Fruit fly (Drosophila melanogaster) whole organism, prepupa: ENCODE measurements around the gene CG42659.

ENCODE experiments used
- CG10631 ChIP-seq: fragments of 200-800 bp; sonication (Bioruptor generic); optimal IDR thresholded peaks from 2 replicates; lab custom pipeline; 2016; ENCODE audit warnings: missing biosample characterization, missing genetic modification characterization
- CG10669 ChIP-seq: fragments of 200-800 bp; sonication (Bioruptor generic); optimal IDR thresholded peaks from 3 replicates; lab custom pipeline; 2018; ENCODE audit warnings: missing biosample characterization, mild to moderate bottlenecking, missing genetic modification characterization, moderate library complexity
- CG11294 ChIP-seq: fragments of 200-800 bp; sonication (Bioruptor generic); IDR thresholded peaks from 2 replicates; pipeline ENCODE4 v1.3.6; 2022; ENCODE audit warnings: missing biosample characterization, missing genetic modification characterization
- CG11762 ChIP-seq: fragments of 200-800 bp; sonication (Bioruptor generic); optimal IDR thresholded peaks from 3 replicates; lab custom pipeline; 2016; ENCODE audit warnings: missing biosample characterization, missing genetic modification characterization; ENCODE audit not compliant: insufficient read depth
- CG11902 ChIP-seq: fragments of 200-800 bp; sonication (Bioruptor generic); optimal IDR thresholded peaks from 3 replicates; lab custom pipeline; 2016; ENCODE audit warnings: missing biosample characterization, missing genetic modification characterization
- CG15336 ChIP-seq: fragments of 200-800 bp; sonication (Bioruptor generic); IDR thresholded peaks from 2 replicates; pipeline ENCODE4 v1.3.6; 2022; ENCODE audit warnings: missing biosample characterization, missing genetic modification characterization
- CG1621 ChIP-seq: fragments of 200-800 bp; sonication (Bioruptor generic); optimal IDR thresholded peaks from 3 replicates; lab custom pipeline; 2018; ENCODE audit warnings: missing biosample characterization, mild to moderate bottlenecking, missing genetic modification characterization
- CG31627 ChIP-seq: fragments of 200-800 bp; sonication (Bioruptor generic); optimal IDR thresholded peaks from 3 replicates; lab custom pipeline; 2016; ENCODE audit warnings: missing biosample characterization, missing genetic modification characterization
- CG32006 ChIP-seq: fragments of 200-800 bp; sonication (Bioruptor generic); optimal IDR thresholded peaks from 3 replicates; lab custom pipeline; 2017; ENCODE audit warnings: missing biosample characterization, mild to moderate bottlenecking, missing genetic modification characterization
- CG34406 ChIP-seq: fragments of 200-800 bp; sonication (Bioruptor generic); optimal IDR thresholded peaks from 3 replicates; lab custom pipeline; 2016; ENCODE audit warnings: missing biosample characterization, missing genetic modification characterization
- CG3919 ChIP-seq: fragments of 200-800 bp; sonication (Bioruptor generic); optimal IDR thresholded peaks from 3 replicates; lab custom pipeline; 2016; ENCODE audit warnings: missing biosample characterization, missing genetic modification characterization
- CG6163 ChIP-seq: fragments of 200-800 bp; sonication (Bioruptor generic); IDR thresholded peaks from 3 replicates; pipeline ENCODE4 v1.3.6; 2022; ENCODE audit warnings: missing biosample characterization, missing genetic modification characterization
- CG6276 ChIP-seq: fragments of 200-800 bp; sonication (Bioruptor generic); optimal IDR thresholded peaks from 2 replicates; lab custom pipeline; 2017; ENCODE audit warnings: missing biosample characterization, mild to moderate bottlenecking, missing genetic modification characterization
- CG6854 ChIP-seq: fragments of 200-800 bp; sonication (Bioruptor generic); optimal IDR thresholded peaks from 2 replicates; lab custom pipeline; 2017; ENCODE audit warnings: missing biosample characterization, mild to moderate bottlenecking, missing genetic modification characterization
- CG7368 ChIP-seq: fragments of 200-800 bp; sonication (Bioruptor generic); optimal IDR thresholded peaks from 3 replicates; lab custom pipeline; 2016; ENCODE audit warnings: missing biosample characterization, missing genetic modification characterization
- CG8119 ChIP-seq: fragments of 200-800 bp; sonication (Bioruptor generic); IDR thresholded peaks from 3 replicates; pipeline ENCODE4 v1.3.6; 2022; ENCODE audit warnings: missing biosample characterization, missing genetic modification characterization
- CG8632 ChIP-seq: fragments of 200-800 bp; sonication (Bioruptor generic); optimal IDR thresholded peaks from 3 replicates; lab custom pipeline; 2016; ENCODE audit warnings: missing biosample characterization, missing genetic modification characterization
- CG9139 ChIP-seq: fragments of 200-800 bp; sonication (Bioruptor generic); optimal IDR thresholded peaks from 3 replicates; lab custom pipeline; 2017; ENCODE audit warnings: missing biosample characterization, mild to moderate bottlenecking, missing genetic modification characterization
- Eip75B ChIP-seq: fragments of 200-800 bp; sonication (Bioruptor generic); optimal IDR thresholded peaks from 3 replicates; lab custom pipeline; 2016; ENCODE audit warnings: missing biosample characterization, missing genetic modification characterization
- Eip78C ChIP-seq: fragments of 200-800 bp; sonication (Bioruptor generic); peaks from one replicate; lab custom pipeline; 2016; ENCODE audit warnings: missing biosample characterization, missing genetic modification characterization
- Eip93F ChIP-seq: fragments of 200-800 bp; sonication (Bioruptor generic); optimal IDR thresholded peaks from 2 replicates; lab custom pipeline; 2016; ENCODE audit warnings: missing biosample characterization, mild to moderate bottlenecking, missing genetic modification characterization
- Ets21C ChIP-seq: fragments of 200-800 bp; sonication (Bioruptor generic); optimal IDR thresholded peaks from 3 replicates; lab custom pipeline; 2016; ENCODE audit warnings: missing biosample characterization, missing genetic modification characterization
- Gug ChIP-seq: fragments of 200-800 bp; sonication (Bioruptor generic); IDR thresholded peaks from 2 replicates; pipeline ENCODE4 v1.3.6; 2022; ENCODE audit warnings: missing biosample characterization, missing genetic modification characterization
- Hr38 ChIP-seq: sonication (Bioruptor generic); optimal IDR thresholded peaks from 2 replicates; lab custom pipeline; 2016; ENCODE audit warnings: missing biosample characterization, missing genetic modification characterization
- Hr39 ChIP-seq: fragments of 200-800 bp; sonication (Bioruptor generic); optimal IDR thresholded peaks from 2 replicates; lab custom pipeline; 2016; ENCODE audit warnings: missing biosample characterization, missing genetic modification characterization
- Hr4 ChIP-seq: fragments of 200-800 bp; sonication (Bioruptor generic); optimal IDR thresholded peaks from 3 replicates; lab custom pipeline; 2016; ENCODE audit warnings: missing biosample characterization, missing genetic modification characterization
- Lpt ChIP-seq: fragments of 200-800 bp; sonication (Bioruptor generic); optimal IDR thresholded peaks from 3 replicates; lab custom pipeline; 2016; ENCODE audit warnings: missing biosample characterization, missing genetic modification characterization
- Met ChIP-seq: fragments of 200-800 bp; sonication (Bioruptor generic); optimal IDR thresholded peaks from 3 replicates; lab custom pipeline; 2016; ENCODE audit warnings: missing biosample characterization, missing genetic modification characterization
- Smox ChIP-seq: fragments of 200-800 bp; sonication (Bioruptor generic); optimal IDR thresholded peaks from 3 replicates; lab custom pipeline; 2016; ENCODE audit warnings: missing biosample characterization, missing genetic modification characterization
- Sox102F ChIP-seq: fragments of 200-800 bp; sonication (Bioruptor generic); optimal IDR thresholded peaks from 2 replicates; lab custom pipeline; 2016; ENCODE audit warnings: missing biosample characterization, mild to moderate bottlenecking, missing genetic modification characterization
- Sox14 ChIP-seq: fragments of 200-800 bp; sonication (Bioruptor generic); optimal IDR thresholded peaks from 3 replicates; lab custom pipeline; 2016; ENCODE audit warnings: missing biosample characterization, missing genetic modification characterization
- achi ChIP-seq: fragments of 200-800 bp; sonication (Bioruptor generic); optimal IDR thresholded peaks from 3 replicates; lab custom pipeline; 2016; ENCODE audit warnings: missing biosample characterization, missing genetic modification characterization
- acj6 ChIP-seq: fragments of 200-800 bp; sonication (Bioruptor generic); optimal IDR thresholded peaks from 3 replicates; lab custom pipeline; 2016; ENCODE audit warnings: missing biosample characterization, missing genetic modification characterization
- dac ChIP-seq: fragments of 200-800 bp; sonication (Bioruptor generic); optimal IDR thresholded peaks from 2 replicates; lab custom pipeline; 2017; ENCODE audit warnings: missing biosample characterization, mild to moderate bottlenecking, missing genetic modification characterization
- dsx ChIP-seq: fragments of 200-800 bp; optimal IDR thresholded peaks from 3 replicates; lab custom pipeline; 2019; ENCODE audit warnings: missing biosample characterization, mild to moderate bottlenecking, missing genetic modification characterization, moderate library complexity; ENCODE audit not compliant: poor library complexity, severe bottlenecking
- eg ChIP-seq: fragments of 200-800 bp; sonication (Bioruptor generic); IDR thresholded peaks from 3 replicates; pipeline ENCODE4 v1.3.6; 2022; ENCODE audit warnings: missing biosample characterization, missing genetic modification characterization
- fd59A ChIP-seq: fragments of 200-800 bp; sonication (Bioruptor generic); optimal IDR thresholded peaks from 2 replicates; lab custom pipeline; 2017; ENCODE audit warnings: missing biosample characterization, mild to moderate bottlenecking, missing genetic modification characterization, missing genetic modification reagents
- fkh ChIP-seq: fragments of 200-800 bp; sonication (Bioruptor generic); optimal IDR thresholded peaks from 3 replicates; lab custom pipeline; 2017; ENCODE audit warnings: missing biosample characterization, mild to moderate bottlenecking, missing genetic modification characterization, moderate library complexity
- lz ChIP-seq: fragments of 200-800 bp; sonication (Bioruptor generic); optimal IDR thresholded peaks from 3 replicates; lab custom pipeline; 2016; ENCODE audit warnings: missing biosample characterization, missing genetic modification characterization
- net ChIP-seq: fragments of 200-800 bp; sonication (Bioruptor generic); optimal IDR thresholded peaks from 3 replicates; lab custom pipeline; 2016; ENCODE audit warnings: missing biosample characterization, missing genetic modification characterization
- pdm3 ChIP-seq: fragments of 200-800 bp; sonication (Bioruptor generic); optimal IDR thresholded peaks from 3 replicates; lab custom pipeline; 2016; ENCODE audit warnings: missing biosample characterization, missing genetic modification characterization
- salr ChIP-seq, 2 experiments: fragments of 200-800 bp; sonication (Bioruptor generic); optimal IDR thresholded peaks; 3 replicates each; lab custom pipeline; 2016 to 2018; ENCODE audit warnings: missing biosample characterization in 2 of 2, missing genetic modification characterization in 2 of 2, mild to moderate bottlenecking in 1 of 2
- spab ChIP-seq: fragments of 200-800 bp; sonication (Bioruptor generic); optimal IDR thresholded peaks from 2 replicates; lab custom pipeline; 2017; ENCODE audit warnings: missing biosample characterization, mild to moderate bottlenecking, missing genetic modification characterization, missing genetic modification reagents
- ss ChIP-seq, 2 experiments: fragments of 200-800 bp; sonication (Bioruptor generic); optimal IDR thresholded peaks; 2 replicates in 1 of 2; 3 replicates in 1 of 2; lab custom pipeline; 2017 to 2018; ENCODE audit warnings: mild to moderate bottlenecking in 2 of 2, missing biosample characterization in 2 of 2, missing genetic modification characterization in 2 of 2, moderate library complexity in 1 of 2
- topi ChIP-seq: fragments of 200-800 bp; sonication (Bioruptor generic); optimal IDR thresholded peaks from 3 replicates; lab custom pipeline; 2016; ENCODE audit warnings: missing biosample characterization, missing genetic modification characterization

The CG42659 gene

DNA sequence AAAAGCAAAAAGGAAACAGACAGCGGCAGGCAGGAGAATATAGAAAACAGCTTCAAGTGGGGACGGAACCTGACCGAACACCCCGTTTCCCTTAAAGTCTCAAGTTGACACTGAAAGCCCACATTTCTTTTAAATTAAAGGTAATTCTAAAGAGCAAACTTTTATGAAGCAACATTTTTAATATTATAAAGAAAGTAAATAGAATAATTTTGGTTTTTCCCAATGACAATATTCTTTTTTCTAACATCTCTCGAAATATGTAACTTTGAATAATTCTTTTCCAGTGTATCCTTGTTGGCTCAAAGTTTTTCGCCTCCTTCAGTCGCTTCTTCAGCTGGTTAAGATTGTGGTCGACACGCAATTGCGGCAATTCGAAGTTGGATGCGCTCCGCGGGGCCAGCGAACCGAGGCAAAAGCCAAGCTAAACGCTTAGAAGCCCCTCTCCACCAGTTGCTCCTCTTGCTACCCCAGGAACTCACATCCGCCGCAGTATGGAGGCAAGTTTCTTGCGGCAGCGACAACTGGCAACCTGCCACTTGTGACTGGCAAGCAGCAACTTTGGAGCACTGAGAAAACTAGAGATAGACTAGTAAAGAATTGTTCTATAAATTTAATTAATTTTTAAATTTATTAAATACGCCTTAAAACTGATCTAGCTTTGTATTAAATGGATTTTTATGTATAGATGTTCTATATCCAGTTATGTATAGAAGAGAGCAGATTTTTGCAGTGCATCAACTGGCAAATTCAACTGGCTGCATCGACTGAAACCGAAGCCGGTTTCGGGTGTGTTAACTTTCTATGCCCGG lies 3.9 kb upstream of the CG42659 start (continued):
- peak; percentile 67 for TF ChIP-seq Sox14 (GFP tag; lab: Kevin White, UChicago)
- peak; percentile 61 for TF ChIP-seq Smox (GFP tag; lab: Kevin White, UChicago)
- TF ChIP-seq CG34406 = peak; percentile 52
- TF ChIP-seq Eip78C (GFP tag; lab: Kevin White, UChicago) = peak; percentile 87
- peak; percentile 66 for TF ChIP-seq dsx (GFP tag; lab: Kevin White, UChicago)
- peak; percentile 68 for TF ChIP-seq achi
- TF ChIP-seq CG9139 (GFP tag; lab: Kevin White, UChicago) = peak; percentile 25
- TF ChIP-seq net (GFP tag; lab: Kevin White, UChicago) = peak; percentile 61
- peak; percentile 70 for TF ChIP-seq CG6854 (GFP tag; lab: Kevin White, UChicago)
- TF ChIP-seq CG11762 (GFP tag; lab: Kevin White, UChicago) = peak; percentile 56
- TF ChIP-seq CG3919 (GFP tag; lab: Kevin White, UChicago) = peak; percentile 64
- TF ChIP-seq topi (GFP tag; lab: Kevin White, UChicago) = peak; percentile 64
- TF ChIP-seq CG6163 (GFP tag; lab: Robert Waterston, UW) = peak; percentile 93
- peak; percentile 62 for TF ChIP-seq CG8632 (GFP tag; lab: Kevin White, UChicago)
- TF ChIP-seq Ets21C (GFP tag; lab: Kevin White, UChicago) = peak; percentile 24
- peak; percentile 44 for TF ChIP-seq Hr39 (GFP tag; lab: Kevin White, UChicago)
- peak; percentile 60 for TF ChIP-seq Sox102F (GFP tag; lab: Kevin White, UChicago)
- TF ChIP-seq CG15336 = peak; percentile 95
- TF ChIP-seq Eip93F (GFP tag; lab: Kevin White, UChicago) = peak; percentile 46
- TF ChIP-seq spab (GFP tag; lab: Kevin White, UChicago) = peak; percentile 55
- peak; percentile 71 for TF ChIP-seq CG6276 (GFP tag; lab: Kevin White, UChicago)
- peak; percentile 78 for TF ChIP-seq CG11294 (GFP tag; lab: Robert Waterston, UW)
- peak; percentile 28 for TF ChIP-seq CG1621
- no peak for TF ChIP-seq Hr38
- TF ChIP-seq ss (GFP tag; optimal IDR thresholded peaks at IDR 0.05; lab: Kevin White, UChicago) = peak; percentile 45 to 87
- TF ChIP-seq Eip75B (GFP tag; lab: Kevin White, UChicago) = peak; percentile 51
- peak; percentile 33 for TF ChIP-seq fd59A (GFP tag; lab: Kevin White, UChicago)
- peak; percentile 93 for TF ChIP-seq CG8119 (GFP tag; lab: Robert Waterston, UW)
- TF ChIP-seq lz (GFP tag; lab: Kevin White, UChicago) = peak; percentile 63
- peak; percentile 28 for TF ChIP-seq CG7368
- TF ChIP-seq CG31627 = peak; percentile 41
- TF ChIP-seq fkh (GFP tag; lab: Kevin White, UChicago) = no peak
- TF ChIP-seq, all 60 proteins: peak for 56

DNA sequence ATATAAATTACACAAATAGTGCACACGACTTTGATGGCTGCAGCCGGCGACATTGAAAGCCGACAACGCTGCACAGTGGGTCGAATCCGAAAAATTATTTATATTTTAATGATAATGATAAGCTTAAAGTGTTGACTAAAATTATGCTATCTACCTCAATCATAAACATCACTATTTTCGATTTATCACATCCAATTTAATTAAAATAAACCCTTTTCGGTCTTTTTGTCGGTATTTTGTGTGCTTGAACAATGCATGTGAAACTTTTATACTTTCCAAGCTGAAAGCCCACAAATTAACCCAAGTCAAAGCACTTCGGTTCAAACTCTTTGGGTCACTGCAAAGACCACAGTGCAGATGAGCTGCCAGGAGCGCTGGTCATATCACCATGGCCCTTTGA lies 1.7 kb upstream of the CG42659 start:
- peak; percentile 90 for TF ChIP-seq Eip78C (GFP tag; lab: Kevin White, UChicago)
- peak; percentile 93 for TF ChIP-seq CG32006
- TF ChIP-seq Ets21C (GFP tag; lab: Kevin White, UChicago) = no peak
- TF ChIP-seq CG7368 = no peak
- TF ChIP-seq spab (GFP tag; lab: Kevin White, UChicago) = peak; percentile 24
- TF ChIP-seq CG9139 (GFP tag; lab: Kevin White, UChicago) = no peak
- peak; percentile 55 for TF ChIP-seq acj6 (GFP tag; lab: Kevin White, UChicago)
- TF ChIP-seq CG11902 (GFP tag; lab: Kevin White, UChicago) = no peak
- TF ChIP-seq CG10631 = peak; percentile 47
- peak; percentile 86 for TF ChIP-seq Hr4 (GFP tag; lab: Kevin White, UChicago)
- peak; percentile 23 for TF ChIP-seq CG34406
- TF ChIP-seq CG10669 (GFP tag; lab: Kevin White, UChicago) = peak; percentile 5
- peak; percentile 61; the same call in 2 of the 3 replicates for TF ChIP-seq eg (GFP tag; lab: Robert Waterston, UW)
- TF ChIP-seq Gug (GFP tag; lab: Robert Waterston, UW) = peak; percentile 39; the same call in 1 of the 2 replicates
- peak; percentile 64 for TF ChIP-seq pdm3 (GFP tag; lab: Kevin White, UChicago)
- peak; percentile 0 for TF ChIP-seq CG11762 (GFP tag; lab: Kevin White, UChicago)
- peak; percentile 75 for TF ChIP-seq dac (GFP tag; lab: Kevin White, UChicago)
- peak; percentile 85 for TF ChIP-seq CG8119 (GFP tag; lab: Robert Waterston, UW)
- peak; percentile 3 to 74 for TF ChIP-seq salr (GFP tag; optimal IDR thresholded peaks at IDR 0.05; lab: Kevin White, UChicago)
- peak; percentile 56 for TF ChIP-seq CG3919 (GFP tag; lab: Kevin White, UChicago)
- no peak; the same call in 1 of the 2 replicates for TF ChIP-seq CG15336
- peak; percentile 44; the same call in 2 of the 3 replicates for TF ChIP-seq CG6163 (GFP tag; lab: Robert Waterston, UW)
- TF ChIP-seq Sox14 (GFP tag; lab: Kevin White, UChicago) = peak; percentile 51
- peak; percentile 71 for TF ChIP-seq achi
- peak; percentile 64 for TF ChIP-seq Lpt (GFP tag; lab: Kevin White, UChicago)
- TF ChIP-seq lz (GFP tag; lab: Kevin White, UChicago) = peak; percentile 22
- peak; percentile 14 for TF ChIP-seq Met (GFP tag; lab: Kevin White, UChicago)
- no peak for TF ChIP-seq fkh (GFP tag; lab: Kevin White, UChicago)
- peak; percentile 14 for TF ChIP-seq Hr39 (GFP tag; lab: Kevin White, UChicago)
- TF ChIP-seq CG8632 (GFP tag; lab: Kevin White, UChicago) = peak; percentile 36
